Worm (Caenorhabditis elegans): Measurements from ENCODE around the gene end-3.

DNA sequence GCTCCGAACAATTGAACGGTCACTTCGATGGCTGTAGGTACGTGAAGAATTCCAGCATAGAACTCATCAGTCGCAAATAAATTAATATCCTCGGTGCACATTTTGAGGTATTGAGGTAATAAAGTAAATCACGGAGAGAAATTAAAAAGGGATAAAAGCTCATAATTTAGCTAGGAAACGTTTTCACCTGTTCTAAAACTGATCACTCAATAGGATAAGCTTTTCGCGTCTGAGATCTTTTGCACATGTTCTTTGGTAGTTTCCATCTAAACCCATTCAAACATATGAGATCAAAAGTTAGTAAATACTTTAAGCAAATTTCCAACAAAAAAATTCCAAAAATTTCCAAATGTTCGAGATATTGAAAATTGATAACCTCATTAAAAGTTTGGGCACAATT is 3.0 kb downstream of the end-3 start, which contains the start of gene srh-308:
- TF ChIP-seq nhr-23 (tag; optimal IDR thresholded peaks at IDR 0.05) (no peak), ceh-82 (tag; optimal IDR thresholded peaks at IDR 0.05) (no peak)

All from whole organism, L2 larva.